Worm (Caenorhabditis elegans): ENCODE results near the gene C23G10.7.
A peak's percentile ranks its signal among the peaks of the same experiment; 100 is the strongest.

DNA sequence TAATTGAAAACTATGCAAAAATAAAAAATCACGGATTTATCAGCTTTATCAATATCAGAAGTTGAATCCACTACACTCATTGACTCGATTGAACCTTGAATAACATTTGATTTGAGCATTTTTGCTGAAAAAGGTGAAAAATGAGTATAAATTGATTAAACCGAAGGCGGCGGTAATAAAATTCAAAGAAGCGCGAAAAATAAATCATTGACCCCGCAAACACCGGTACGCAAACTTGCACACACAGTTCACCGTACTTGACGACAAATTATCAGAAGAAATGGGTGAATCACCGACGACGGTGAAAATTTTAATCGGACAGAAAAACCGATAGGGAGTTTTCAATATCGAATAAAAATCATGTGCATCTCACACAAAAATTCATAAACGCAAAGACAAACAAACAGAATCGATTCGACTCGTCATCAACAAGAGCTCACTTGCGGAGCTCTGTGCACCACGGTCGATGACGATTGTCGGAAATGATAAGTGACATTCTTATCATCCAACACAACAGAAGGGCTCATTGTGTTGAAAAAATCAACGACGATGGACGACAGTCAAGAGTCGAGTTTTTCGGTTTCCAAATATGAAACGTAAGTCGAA, 48.6 kb downstream of the C23G10.7 start, which contains the start of the genes wht-7 and Y42G9A.1:
- TF ChIP-seq nfya-1 (tag; optimal IDR thresholded peaks at IDR 0.05; ENCODE audit: insufficient read depth): no peak
- TF ChIP-seq ama-1 (optimal IDR thresholded peaks at IDR 0.05): no peak
- peak; percentile 80 for TF ChIP-seq elt-2 (tag; optimal IDR thresholded peaks at IDR 0.05)
- TF ChIP-seq R02D3.7 (tag; optimal IDR thresholded peaks at IDR 0.05): no peak
- no peak for TF ChIP-seq lin-39 (tag; optimal IDR thresholded peaks at IDR 0.05)
- no peak for TF ChIP-seq ztf-11 (tag; optimal IDR thresholded peaks at IDR 0.05)
- TF ChIP-seq mdl-1 (tag; optimal IDR thresholded peaks at IDR 0.05): no peak
